Fruit fly (Drosophila melanogaster) whole organism, adult: Measurements from ENCODE around the gene CG43156.

Experiments
- CG11617 ChIP-seq: fragments of 200-800 bp; sonication (Bioruptor generic); optimal IDR thresholded peaks from 2 replicates; lab custom pipeline; 2017; ENCODE audit warnings: mild to moderate bottlenecking, missing biosample characterization, missing genetic modification reagents, missing genetic modification characterization
- CG12768 ChIP-seq: fragments of 200-800 bp; sonication (Bioruptor generic); optimal IDR thresholded peaks from 2 replicates; lab custom pipeline; 2017; ENCODE audit warnings: missing biosample characterization, missing genetic modification characterization, mild to moderate bottlenecking, moderate library complexity, missing genetic modification reagents
- CG14711 ChIP-seq: fragments of 200-800 bp; sonication (Bioruptor generic); optimal IDR thresholded peaks from 2 replicates; lab custom pipeline; 2018; ENCODE audit warnings: missing biosample characterization, mild to moderate bottlenecking, missing genetic modification characterization, moderate library complexity
- CG1620 ChIP-seq: fragments of 200-800 bp; sonication (Bioruptor generic); optimal IDR thresholded peaks from 2 replicates; lab custom pipeline; 2016; ENCODE audit warnings: missing biosample characterization, missing genetic modification characterization
- CG33017 ChIP-seq: fragments of 200-800 bp; sonication (Bioruptor generic); optimal IDR thresholded peaks from 2 replicates; lab custom pipeline; 2018; ENCODE audit warnings: missing biosample characterization, mild to moderate bottlenecking, missing genetic modification characterization, moderate library complexity
- CG5204 ChIP-seq: fragments of 200-800 bp; sonication (Bioruptor generic); optimal IDR thresholded peaks from 2 replicates; lab custom pipeline; 2016; ENCODE audit warnings: missing biosample characterization, missing genetic modification characterization
- CG7045 ChIP-seq: fragments of 200-800 bp; sonication (Bioruptor generic); optimal IDR thresholded peaks from 2 replicates; lab custom pipeline; 2017; ENCODE audit warnings: missing biosample characterization, mild to moderate bottlenecking, missing genetic modification characterization
- CG7101 ChIP-seq: fragments of 200-800 bp; sonication (Bioruptor generic); optimal IDR thresholded peaks from 2 replicates; lab custom pipeline; 2018; ENCODE audit warnings: missing biosample characterization, mild to moderate bottlenecking, missing genetic modification characterization, moderate library complexity
- Clk ChIP-seq: fragments of 200-800 bp; sonication (Bioruptor generic); optimal IDR thresholded peaks from 2 replicates; lab custom pipeline; 2017; ENCODE audit warnings: missing biosample characterization, missing genetic modification characterization
- Crg-1 ChIP-seq: fragments of 200-800 bp; sonication (Bioruptor generic); optimal IDR thresholded peaks from 2 replicates; lab custom pipeline; 2016; ENCODE audit warnings: missing biosample characterization, missing genetic modification characterization
- Hr96 ChIP-seq: fragments of 200-800 bp; sonication (Bioruptor generic); optimal IDR thresholded peaks from 2 replicates; lab custom pipeline; 2016; ENCODE audit warnings: missing biosample characterization, missing genetic modification characterization
- Mnt ChIP-seq: fragments of 200-800 bp; sonication (Bioruptor generic); optimal IDR thresholded peaks from 2 replicates; lab custom pipeline; 2016; ENCODE audit warnings: missing biosample characterization, mild to moderate bottlenecking, missing genetic modification characterization
- bab1 ChIP-seq: fragments of 200-800 bp; sonication (Bioruptor generic); optimal IDR thresholded peaks from 3 replicates; lab custom pipeline; 2019; ENCODE audit warnings: missing biosample characterization, mild to moderate bottlenecking, missing genetic modification characterization, moderate library complexity
- cic ChIP-seq: fragments of 200-800 bp; sonication (Bioruptor generic); optimal IDR thresholded peaks from 2 replicates; lab custom pipeline; 2017; ENCODE audit warnings: missing biosample characterization, mild to moderate bottlenecking, missing genetic modification characterization, moderate library complexity
- cnc ChIP-seq, 2 experiments: fragments of >200 bp; optimal IDR thresholded peaks; 2 replicates each; lab custom pipeline; 2017
- kay ChIP-seq: fragments of 200-800 bp; sonication (Bioruptor generic); peaks from one replicate; lab custom pipeline; 2016; ENCODE audit warnings: missing biosample characterization, missing genetic modification characterization, borderline replicate concordance
- ovo ChIP-seq: fragments of 200-800 bp; sonication (Bioruptor generic); optimal IDR thresholded peaks from 2 replicates; lab custom pipeline; 2016; ENCODE audit warnings: missing biosample characterization, missing genetic modification characterization
- pad ChIP-seq: fragments of 200-800 bp; sonication (Bioruptor generic); optimal IDR thresholded peaks from 3 replicates; lab custom pipeline; 2017; ENCODE audit warnings: missing biosample characterization, missing genetic modification characterization, mild to moderate bottlenecking, moderate library complexity, missing genetic modification reagents
- tj ChIP-seq: fragments of 200-800 bp; sonication (Bioruptor generic); optimal IDR thresholded peaks from 3 replicates; lab custom pipeline; 2017; ENCODE audit warnings: missing biosample characterization, mild to moderate bottlenecking, missing genetic modification characterization, moderate library complexity
- toe ChIP-seq: fragments of 200-800 bp; sonication (Bioruptor generic); optimal IDR thresholded peaks from 2 replicates; lab custom pipeline; 2016; ENCODE audit warnings: missing biosample characterization, missing genetic modification characterization

Gene CG43156

DNA sequence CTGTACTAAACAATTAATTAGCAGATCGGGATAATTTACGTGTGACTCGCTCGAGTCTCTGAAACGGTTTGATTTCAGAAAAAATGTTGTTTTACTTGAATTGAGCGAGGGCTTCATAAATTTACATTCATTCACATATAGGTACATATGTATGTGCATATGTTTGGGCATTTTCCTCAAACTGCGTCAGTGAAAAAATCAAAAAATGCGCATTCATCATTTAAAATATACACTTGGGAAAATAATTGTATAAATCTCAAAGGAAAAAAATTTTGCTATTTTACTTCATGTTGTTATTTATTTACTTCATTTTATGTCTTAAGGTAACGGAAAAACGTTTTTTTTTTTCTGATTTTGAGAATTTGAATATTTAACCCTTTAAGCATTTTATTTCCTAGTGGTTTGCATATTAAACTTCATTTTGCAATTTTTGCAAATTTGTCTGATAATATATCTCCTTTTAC, at the start of gene CG43156:
TSS of gene CG43156 (minus strand) at position 51 of the 464 bp plus-strand sequence.
- TF ChIP-seq tj = peak; percentile 99
- TF ChIP-seq Crg-1 (GFP tag; lab: Kevin White, UChicago) = no peak

DNA sequence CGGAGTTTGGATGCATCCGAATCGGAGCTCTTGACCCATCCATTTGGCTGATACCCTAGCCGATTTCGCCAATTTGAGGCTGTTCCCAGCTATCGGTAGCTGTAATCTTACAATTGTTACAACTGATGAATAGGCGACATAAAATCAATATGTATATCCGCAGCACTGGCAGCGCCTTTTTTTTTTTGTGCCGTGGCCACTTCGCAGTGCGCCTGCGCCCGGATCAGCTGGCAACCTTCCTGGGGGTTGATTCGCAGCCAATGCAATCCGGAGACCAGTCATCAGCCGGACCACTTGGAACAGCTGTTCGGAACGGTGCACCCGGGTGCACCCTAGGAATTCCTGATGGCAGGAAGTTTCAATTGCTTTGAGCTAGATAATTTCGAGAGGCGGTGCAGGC, 24.1 kb upstream of the CG43156 start, which contains the start of gene Pdzd8:
TSS of gene Pdzd8 (minus strand) at position 125 of the 400 bp plus-strand sequence.
- TF ChIP-seq CG5204 (no peak), CG12768 (GFP tag; lab: Kevin White, UChicago) (no peak), tj (no peak), CG7045 (GFP tag; lab: Kevin White, UChicago) (no peak), Clk (GFP tag; lab: Kevin White, UChicago) (no peak), cic (no peak), Crg-1 (GFP tag; lab: Kevin White, UChicago) (no peak), CG14711 (no peak), pad (no peak), CG7101 (no peak), kay (GFP tag; lab: Kevin White, UChicago) (no peak), Hr96 (GFP tag; lab: Kevin White, UChicago) (no peak), cnc (optimal IDR thresholded peaks at IDR 0.05; lab: Kevin White, UChicago) (no peak), CG33017 (tag; lab: Kevin White, UChicago) (no peak), toe (GFP tag; lab: Kevin White, UChicago) (no peak), CG11617 (GFP tag; lab: Kevin White, UChicago) (no peak), CG1620 (no peak), Mnt (GFP tag; lab: Kevin White, UChicago) (no peak), bab1 (GFP tag; lab: Kevin White, UChicago) (no peak)

- TF ChIP-seq toe (GFP tag; lab: Kevin White, UChicago) (no peak), CG11617 (GFP tag; lab: Kevin White, UChicago) (no peak), CG7101 (peak; percentile 62), bab1 (GFP tag; lab: Kevin White, UChicago) (peak; percentile 62), kay (GFP tag; lab: Kevin White, UChicago) (no peak), cnc (optimal IDR thresholded peaks at IDR 0.05; lab: Kevin White, UChicago) (no peak), CG12768 (GFP tag; lab: Kevin White, UChicago) (no peak), CG33017 (tag; lab: Kevin White, UChicago) (peak; percentile 2), Crg-1 (GFP tag; lab: Kevin White, UChicago) (no peak), Clk (GFP tag; lab: Kevin White, UChicago) (no peak), CG14711 (peak; percentile 60), tj (no peak)
These were observed 18.5 kb upstream of the CG43156 start for dm6 chrX:11925213-11925612.

DNA sequence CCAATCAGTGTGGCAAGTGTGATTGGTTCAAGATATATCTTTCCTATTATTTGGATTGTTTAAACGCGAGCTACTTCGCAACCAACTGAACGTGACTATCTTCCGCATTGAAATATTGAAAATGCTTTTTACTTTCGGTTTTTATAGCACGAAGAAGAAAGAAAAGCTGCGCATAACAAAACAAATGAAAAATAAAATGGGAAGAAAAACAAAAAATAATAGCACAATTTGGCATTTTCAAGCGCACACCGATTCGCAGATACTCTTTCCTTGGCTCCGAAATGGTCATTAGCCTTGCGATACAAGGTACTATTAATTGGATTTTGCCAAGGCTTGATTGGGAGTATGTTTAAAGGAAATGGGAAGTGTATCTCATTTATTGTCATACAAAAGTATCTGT, 17.9 kb upstream of the CG43156 start, which contains the start of gene Sclp:
TSS of gene Sclp (minus strand) at position 101 of the 400 bp plus-strand sequence.
- no peak for TF ChIP-seq CG7101
- TF ChIP-seq Hr96 (GFP tag; lab: Kevin White, UChicago) = no peak
- no peak for TF ChIP-seq pad
- no peak for TF ChIP-seq kay (GFP tag; lab: Kevin White, UChicago)

DNA sequence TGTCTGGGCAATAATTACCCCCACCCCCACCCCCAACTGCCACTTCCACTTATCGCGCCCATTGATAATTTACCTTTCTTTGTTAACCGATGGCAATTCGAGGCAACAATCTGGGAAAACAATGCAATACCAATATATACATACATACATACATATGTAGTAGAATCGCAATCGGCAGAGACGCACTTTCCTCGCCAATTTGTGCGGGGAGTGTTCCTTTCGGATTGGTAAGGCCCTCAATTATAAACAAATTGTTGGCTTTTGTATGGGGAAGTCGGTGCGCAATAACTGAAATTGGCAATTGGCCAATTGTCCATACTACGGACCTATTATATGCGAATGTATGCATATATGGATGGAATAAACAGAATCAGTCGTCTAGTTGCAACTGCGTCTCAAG, 17.0 kb upstream of the CG43156 start:
- TF ChIP-seq CG1620 (no peak), cic (no peak), CG33017 (tag; lab: Kevin White, UChicago) (no peak), bab1 (GFP tag; lab: Kevin White, UChicago) (no peak), CG7045 (GFP tag; lab: Kevin White, UChicago) (no peak), CG5204 (no peak), Hr96 (GFP tag; lab: Kevin White, UChicago) (no peak), CG7101 (no peak), Mnt (GFP tag; lab: Kevin White, UChicago) (no peak), Clk (GFP tag; lab: Kevin White, UChicago) (no peak), Crg-1 (GFP tag; lab: Kevin White, UChicago) (no peak), tj (no peak), cnc (optimal IDR thresholded peaks at IDR 0.05; lab: Kevin White, UChicago) (no peak)

- TF ChIP-seq toe (GFP tag; lab: Kevin White, UChicago) (no peak), CG33017 (tag; lab: Kevin White, UChicago) (no peak), Crg-1 (GFP tag; lab: Kevin White, UChicago) (no peak), Mnt (GFP tag; lab: Kevin White, UChicago) (peak; percentile 25), CG12768 (GFP tag; lab: Kevin White, UChicago) (no peak), kay (GFP tag; lab: Kevin White, UChicago) (peak; percentile 39), bab1 (GFP tag; lab: Kevin White, UChicago) (peak; percentile 40), tj (no peak), ovo (peak; percentile 4), cnc (optimal IDR thresholded peaks at IDR 0.05; lab: Kevin White, UChicago) (no peak), CG7045 (GFP tag; lab: Kevin White, UChicago) (no peak), Clk (GFP tag; lab: Kevin White, UChicago) (no peak), CG11617 (GFP tag; lab: Kevin White, UChicago) (no peak), cic (no peak), CG5204 (no peak), Hr96 (GFP tag; lab: Kevin White, UChicago) (no peak), CG14711 (no peak), pad (peak; percentile 89), CG1620 (no peak), CG7101 (no peak)
These were observed 16.1 kb upstream of the CG43156 start for dm6 chrX:11922650-11923237.
